Worm (Caenorhabditis elegans) whole organism, L2 larva: Measurements from ENCODE around the gene cld-9.

Experiments
- C34F6.9 ChIP-seq: fragments of 150-350 bp; optimal IDR thresholded peaks from 2 replicates; lab custom pipeline; 2014; ENCODE audit warnings: missing biosample characterization, missing genetic modification characterization
- F13H6.1 ChIP-seq: sonication (generic microtip); optimal IDR thresholded peaks from 2 replicates; lab custom pipeline; 2016; ENCODE audit warnings: missing genetic modification characterization, missing compliant biosample characterization
- R02D3.7 ChIP-seq: fragments of 150-350 bp; optimal IDR thresholded peaks from 2 replicates; lab custom pipeline; 2014; ENCODE audit warnings: missing biosample characterization, missing genetic modification characterization
- Y55F3AM.14 ChIP-seq: fragments of 200-800 bp; sonication (Bioruptor generic); optimal IDR thresholded peaks from 2 replicates; lab custom pipeline; 2018; ENCODE audit warnings: mild to moderate bottlenecking, missing genetic modification characterization, missing compliant biosample characterization
- ZK546.5 ChIP-seq: sonication (generic microtip); optimal IDR thresholded peaks from 2 replicates; lab custom pipeline; 2017; ENCODE audit warnings: missing biosample characterization, missing genetic modification characterization
- alr-1 ChIP-seq: fragments of 150-350 bp; optimal IDR thresholded peaks from 2 replicates; lab custom pipeline; 2014; ENCODE audit warnings: missing biosample characterization, missing genetic modification characterization
- aly-2 ChIP-seq: fragments of 150-350 bp; optimal IDR thresholded peaks from 2 replicates; lab custom pipeline; 2014; ENCODE audit warnings: missing biosample characterization, missing genetic modification characterization
- ama-1 ChIP-seq: fragments of 150-350 bp; optimal IDR thresholded peaks from 2 replicates; lab custom pipeline; 2018; ENCODE audit warnings: inconsistent platforms
- ceh-16 ChIP-seq: fragments of 150-350 bp; optimal IDR thresholded peaks from 2 replicates; lab custom pipeline; 2014; ENCODE audit warnings: missing biosample characterization, missing genetic modification characterization
- ceh-82 ChIP-seq: fragments of 150-350 bp; optimal IDR thresholded peaks from 2 replicates; lab custom pipeline; 2014; ENCODE audit warnings: missing biosample characterization, missing genetic modification characterization
- dmd-4 ChIP-seq: sonication (generic microtip); optimal IDR thresholded peaks from 2 replicates; lab custom pipeline; 2017; ENCODE audit warnings: missing biosample characterization, missing genetic modification characterization
- elt-1 ChIP-seq: fragments of 150-350 bp; optimal IDR thresholded peaks from 2 replicates; lab custom pipeline; 2014; ENCODE audit warnings: missing biosample characterization, missing genetic modification characterization
- fos-1 ChIP-seq: fragments of 150-350 bp; optimal IDR thresholded peaks from 2 replicates; lab custom pipeline; 2014; ENCODE audit warnings: missing biosample characterization, missing genetic modification characterization
- gmeb-1 ChIP-seq: fragments of 150-350 bp; optimal IDR thresholded peaks from 2 replicates; lab custom pipeline; 2014; ENCODE audit warnings: missing biosample characterization, missing genetic modification characterization
- lin-11 ChIP-seq: fragments of 150-350 bp; sonication (generic microtip); optimal IDR thresholded peaks from 2 replicates; lab custom pipeline; 2014; ENCODE audit warnings: missing biosample characterization, missing genetic modification characterization, inconsistent platforms, mixed read lengths
- lin-13 ChIP-seq: fragments of 150-350 bp; optimal IDR thresholded peaks from 2 replicates; lab custom pipeline; 2014; ENCODE audit warnings: missing biosample characterization, missing genetic modification reagents, missing genetic modification characterization
- lsy-2 ChIP-seq, 2 experiments: fragments of 150-350 bp in 1 of 2; sonication (generic microtip) in 1 of 2; optimal IDR thresholded peaks; 2 replicates each; lab custom pipeline; 2014 to 2017; ENCODE audit warnings: missing biosample characterization in 2 of 2, missing genetic modification characterization in 2 of 2
- mab-5 ChIP-seq: fragments of 150-350 bp; optimal IDR thresholded peaks from 2 replicates; lab custom pipeline; 2014; ENCODE audit warnings: missing biosample characterization, missing genetic modification characterization
- mbf-1 ChIP-seq: sonication (generic microtip); optimal IDR thresholded peaks from 2 replicates; lab custom pipeline; 2017; ENCODE audit warnings: missing biosample characterization, missing genetic modification characterization
- mdl-1 ChIP-seq, 2 experiments: fragments of 150-350 bp in 1 of 2; sonication (generic microtip) in 1 of 2; optimal IDR thresholded peaks; 2 replicates each; lab custom pipeline; 2017; ENCODE audit warnings: missing biosample characterization in 2 of 2, missing genetic modification characterization in 2 of 2
- nhr-10 ChIP-seq: sonication (generic microtip); optimal IDR thresholded peaks from 2 replicates; lab custom pipeline; 2017; ENCODE audit warnings: missing biosample characterization, missing genetic modification characterization
- nhr-12 ChIP-seq: fragments of 150-350 bp; optimal IDR thresholded peaks from 2 replicates; lab custom pipeline; 2014; ENCODE audit warnings: missing biosample characterization, missing genetic modification characterization
- nhr-129 ChIP-seq: fragments of 150-350 bp; optimal IDR thresholded peaks from 2 replicates; lab custom pipeline; 2014; ENCODE audit warnings: missing biosample characterization, missing genetic modification characterization
- nhr-23 ChIP-seq: fragments of 150-350 bp; optimal IDR thresholded peaks from 2 replicates; lab custom pipeline; 2014; ENCODE audit warnings: missing biosample characterization, missing genetic modification reagents, missing genetic modification characterization
- nhr-237 ChIP-seq: fragments of 150-350 bp; optimal IDR thresholded peaks from 2 replicates; lab custom pipeline; 2014; ENCODE audit warnings: missing biosample characterization, missing genetic modification characterization
- nhr-25 ChIP-seq: fragments of 150-350 bp; sonication (generic microtip); optimal IDR thresholded peaks from 3 replicates; lab custom pipeline; 2014; ENCODE audit warnings: missing biosample characterization, missing genetic modification characterization
- nhr-6 ChIP-seq: fragments of 150-350 bp; optimal IDR thresholded peaks from 2 replicates; lab custom pipeline; 2014; ENCODE audit warnings: missing biosample characterization, missing genetic modification characterization
- nhr-77 ChIP-seq: fragments of 150-350 bp; optimal IDR thresholded peaks from 2 replicates; lab custom pipeline; 2014; ENCODE audit warnings: missing biosample characterization, missing genetic modification characterization
- peb-1 ChIP-seq: fragments of 150-350 bp; optimal IDR thresholded peaks from 2 replicates; lab custom pipeline; 2014; ENCODE audit warnings: missing biosample characterization, missing genetic modification characterization
- sem-4 ChIP-seq: fragments of 150-350 bp; optimal IDR thresholded peaks from 2 replicates; lab custom pipeline; 2014; ENCODE audit warnings: missing biosample characterization, missing genetic modification reagents, missing genetic modification characterization
- skn-1 ChIP-seq: sonication (generic microtip); optimal IDR thresholded peaks from 2 replicates; lab custom pipeline; 2017; ENCODE audit warnings: missing biosample characterization, missing genetic modification characterization
- sma-3 ChIP-seq: sonication (generic microtip); optimal IDR thresholded peaks from 2 replicates; lab custom pipeline; 2016; ENCODE audit warnings: missing genetic modification reagents, missing genetic modification characterization, missing compliant biosample characterization
- sma-9 ChIP-seq, 2 experiments: fragments of 150-350 bp in 1 of 2; sonication (generic microtip) in 1 of 2; optimal IDR thresholded peaks; 2 replicates each; lab custom pipeline; 2014 to 2016; ENCODE audit warnings: missing genetic modification characterization in 2 of 2, mild to moderate bottlenecking in 1 of 2, missing biosample characterization in 1 of 2, missing compliant biosample characterization in 1 of 2, missing genetic modification reagents in 1 of 2, moderate library complexity in 1 of 2
- unc-39 ChIP-seq: fragments of 150-350 bp; optimal IDR thresholded peaks from 2 replicates; lab custom pipeline; 2014; ENCODE audit warnings: missing biosample characterization, missing genetic modification characterization
- unc-55 ChIP-seq: fragments of 150-350 bp; sonication (generic microtip); optimal IDR thresholded peaks from 3 replicates; lab custom pipeline; 2014; ENCODE audit warnings: missing biosample characterization, missing genetic modification reagents, missing genetic modification characterization
- unc-62 ChIP-seq: fragments of 150-350 bp; optimal IDR thresholded peaks from 2 replicates; lab custom pipeline; 2014; ENCODE audit warnings: missing biosample characterization, missing genetic modification reagents, missing genetic modification characterization
- zag-1 ChIP-seq: fragments of 150-350 bp; optimal IDR thresholded peaks from 2 replicates; lab custom pipeline; 2014; ENCODE audit warnings: missing biosample characterization, missing genetic modification characterization
- ztf-1 ChIP-seq: fragments of 200-800 bp; sonication (Bioruptor generic); conservative IDR thresholded peaks from 2 replicates; pipeline ENCODE4 v1.3.6; 2022; ENCODE audit warnings: missing genetic modification characterization, missing compliant biosample characterization
- ztf-4 ChIP-seq: fragments of 150-350 bp; optimal IDR thresholded peaks from 2 replicates; lab custom pipeline; 2014; ENCODE audit warnings: missing biosample characterization, missing genetic modification characterization

Gene cld-9

DNA sequence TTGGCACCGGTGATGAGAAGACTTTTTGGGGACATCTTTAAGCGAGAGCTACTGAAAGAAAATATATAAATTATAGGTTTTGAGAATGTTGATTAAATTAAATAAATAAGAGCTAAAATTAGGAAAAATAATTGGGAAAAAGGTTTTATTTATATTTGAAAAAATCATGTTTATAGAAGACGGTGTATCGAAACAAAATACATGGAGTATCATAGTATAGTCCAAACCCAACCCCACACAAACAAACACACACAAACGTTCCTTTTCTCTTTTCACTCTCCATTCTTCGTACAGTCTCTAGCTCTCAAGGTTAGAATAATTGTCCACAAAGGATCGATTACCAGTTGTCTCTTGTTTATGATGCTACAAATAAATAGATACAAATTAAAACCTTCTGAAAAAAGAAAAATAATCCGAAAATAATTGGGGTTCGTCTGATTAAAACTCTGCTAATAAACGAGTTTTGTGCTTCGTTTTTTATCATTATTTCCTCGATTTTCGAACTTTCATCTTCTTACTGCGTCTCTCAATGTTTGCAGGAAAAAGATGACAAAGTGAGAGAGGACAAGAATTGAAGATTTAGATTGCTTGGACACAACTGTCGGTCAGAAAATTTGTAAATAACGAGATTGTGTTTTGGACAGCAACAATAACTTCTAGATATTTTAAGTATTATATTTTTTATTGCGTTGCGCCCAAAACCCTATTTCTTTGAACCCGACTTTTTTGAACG lies 4.8 kb upstream of the cld-9 start, which contains the start of gene F20G2.2:
TSS of gene F20G2.2 (minus strand) at position 51 of the 733 bp plus-strand sequence.
- TF ChIP-seq sma-3 (GFP tag; lab: Kevin White, UChicago) = no peak
- no peak for TF ChIP-seq zag-1 (tag; lab: Kevin White, UChicago)
- TF ChIP-seq ceh-16 (tag; lab: Kevin White, UChicago) = no peak
- TF ChIP-seq nhr-237 (tag; lab: Kevin White, UChicago) = no peak
- no peak for TF ChIP-seq unc-55
- TF ChIP-seq nhr-6 (tag; lab: Kevin White, UChicago) = no peak
- no peak for TF ChIP-seq nhr-23 (tag; lab: Kevin White, UChicago)
- TF ChIP-seq nhr-77 (tag; lab: Kevin White, UChicago) = no peak
- no peak for TF ChIP-seq ztf-1 (GFP tag; lab: Robert Waterston, UW)
- no peak for TF ChIP-seq mab-5 (tag; lab: Kevin White, UChicago)
- peak; percentile 32 for TF ChIP-seq fos-1 (tag; lab: Kevin White, UChicago)
- peak; percentile 54 for TF ChIP-seq skn-1 (tag; lab: Kevin White, UChicago)
- TF ChIP-seq F13H6.1 = peak; percentile 12
- no peak for TF ChIP-seq unc-62 (GFP tag; lab: Kevin White, UChicago)
- no peak for TF ChIP-seq dmd-4 (tag; lab: Kevin White, UChicago)
- TF ChIP-seq ztf-4 (tag; lab: Kevin White, UChicago) = no peak
- no peak for TF ChIP-seq nhr-10 (tag; lab: Kevin White, UChicago)
- TF ChIP-seq gmeb-1 (tag; lab: Kevin White, UChicago) = no peak
- TF ChIP-seq elt-1 (tag; lab: Kevin White, UChicago) = no peak
- peak; percentile 13 for TF ChIP-seq sma-9 (GFP tag; optimal IDR thresholded peaks at IDR 0.05; lab: Kevin White, UChicago)
- TF ChIP-seq sma-9 (tag; optimal IDR thresholded peaks at IDR 0.05; lab: Kevin White, UChicago) = no peak
- no peak for TF ChIP-seq alr-1 (tag; lab: Kevin White, UChicago)
- TF ChIP-seq lsy-2 (tag; optimal IDR thresholded peaks at IDR 0.05; lab: Kevin White, UChicago) = no peak
- no peak for TF ChIP-seq lin-11 (tag; lab: Kevin White, UChicago)
- no peak for TF ChIP-seq nhr-129 (tag; lab: Kevin White, UChicago)
- TF ChIP-seq aly-2 (tag; lab: Kevin White, UChicago) = no peak
- TF ChIP-seq sem-4 (tag; lab: Kevin White, UChicago) = no peak
- TF ChIP-seq unc-39 (tag; lab: Kevin White, UChicago) = no peak
- TF ChIP-seq Y55F3AM.14 (GFP tag; lab: Kevin White, UChicago) = no peak
- TF ChIP-seq mdl-1 (tag; optimal IDR thresholded peaks at IDR 0.05; lab: Kevin White, UChicago) = no peak
- no peak for TF ChIP-seq peb-1 (tag; lab: Kevin White, UChicago)
- no peak for TF ChIP-seq nhr-12 (tag; lab: Kevin White, UChicago)
- TF ChIP-seq nhr-25 (tag; lab: Kevin White, UChicago) = peak; percentile 11
- no peak for TF ChIP-seq mbf-1 (tag; lab: Kevin White, UChicago)
- peak; percentile 30 for TF ChIP-seq C34F6.9
- no peak for TF ChIP-seq ceh-82 (tag; lab: Kevin White, UChicago)
- no peak for TF ChIP-seq R02D3.7 (tag; lab: Kevin White, UChicago)
- no peak for TF ChIP-seq ama-1 (lab: Kevin White, UChicago)

DNA sequence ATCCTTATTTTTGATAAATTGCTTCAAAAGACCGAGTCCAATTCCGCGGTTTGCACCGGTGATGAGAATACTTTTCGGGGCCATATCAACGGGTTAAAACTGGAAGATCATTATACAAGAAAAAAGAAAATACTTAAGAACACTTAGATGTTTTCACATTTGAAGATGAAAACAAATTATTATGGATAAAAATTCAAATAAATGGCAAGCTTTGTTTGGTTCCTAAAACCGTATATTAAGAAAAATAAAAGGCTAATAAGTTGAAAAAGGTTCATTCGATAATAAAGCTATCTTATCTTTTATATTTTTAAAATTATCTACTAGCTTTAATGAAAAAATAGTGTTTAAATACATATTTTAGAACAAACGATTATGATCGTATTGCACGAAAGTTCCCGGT lies 1.8 kb upstream of the cld-9 start, which contains the start of gene F20G2.1:
TSS of gene F20G2.1 (minus strand) at position 101 of the 400 bp plus-strand sequence.
- TF ChIP-seq lin-13 (GFP tag; lab: Kevin White, UChicago) (no peak), dmd-4 (tag; lab: Kevin White, UChicago) (no peak), nhr-10 (tag; lab: Kevin White, UChicago) (no peak), unc-39 (tag; lab: Kevin White, UChicago) (no peak), ZK546.5 (tag; lab: Kevin White, UChicago) (no peak), ceh-82 (tag; lab: Kevin White, UChicago) (no peak), ama-1 (lab: Kevin White, UChicago) (no peak), lsy-2 (tag; optimal IDR thresholded peaks at IDR 0.05; lab: Kevin White, UChicago) (no peak), alr-1 (tag; lab: Kevin White, UChicago) (no peak), R02D3.7 (tag; lab: Kevin White, UChicago) (no peak), F13H6.1 (no peak), ztf-1 (GFP tag; lab: Robert Waterston, UW) (no peak), lin-11 (tag; lab: Kevin White, UChicago) (no peak), ztf-4 (tag; lab: Kevin White, UChicago) (no peak), nhr-23 (tag; lab: Kevin White, UChicago) (no peak), elt-1 (tag; lab: Kevin White, UChicago) (no peak)
